Fruit fly (Drosophila melanogaster): Measurements from ENCODE around the gene in.

- TF ChIP-seq CG10348 (GFP tag; IDR thresholded peaks at IDR 0.05) (no peak), rn (GFP tag; IDR thresholded peaks at IDR 0.05) (no peak), Pif1A (GFP tag; optimal IDR thresholded peaks at IDR 0.05) (no peak), D1 (tag; optimal IDR thresholded peaks at IDR 0.05) (peak; percentile 68), fd96Ca (GFP tag; IDR thresholded peaks at IDR 0.05) (no peak), CG9948 (tag; optimal IDR thresholded peaks at IDR 0.05) (peak; percentile 61)
Measured at dm6 chr3L:20384086-20384810, 17.2 kb downstream of the in start, which contains the start of the genes CG5498 and fbl.
